Worm (Caenorhabditis elegans) whole organism, L1 larva: Measurements from ENCODE around the gene C47A10.12.

Experiments
- efl-1 ChIP-seq, 4 experiments: fragments of 150-350 bp; optimal IDR thresholded peaks in 3 of 4; peaks in 1 of 4; 1 replicate in 1 of 4; 2 replicates in 3 of 4; lab custom pipeline; 2014; ENCODE audit warnings: missing biosample characterization in 2 of 4, missing genetic modification characterization in 2 of 4, missing genetic modification reagents in 2 of 4
- ets-5 ChIP-seq: fragments of 200-800 bp; sonication (Bioruptor generic); IDR thresholded peaks from 2 replicates; pipeline ENCODE4 v1.3.6; 2022; ENCODE audit warnings: missing genetic modification characterization, missing compliant biosample characterization
- fkh-10 ChIP-seq: sonication (generic microtip); optimal IDR thresholded peaks from 2 replicates; lab custom pipeline; 2017; ENCODE audit warnings: missing biosample characterization, missing genetic modification reagents, missing genetic modification characterization
- lin-13 ChIP-seq: fragments of 150-350 bp; optimal IDR thresholded peaks from 2 replicates; lab custom pipeline; 2014; ENCODE audit warnings: missing biosample characterization, missing genetic modification reagents, missing genetic modification characterization
- nhr-237 ChIP-seq: fragments of 150-350 bp; optimal IDR thresholded peaks from 2 replicates; lab custom pipeline; 2014; ENCODE audit warnings: missing biosample characterization, missing genetic modification characterization
- nhr-47 ChIP-seq: sonication (generic microtip); optimal IDR thresholded peaks from 2 replicates; lab custom pipeline; 2016; ENCODE audit warnings: mild to moderate bottlenecking, missing genetic modification characterization, moderate library complexity, missing compliant biosample characterization
- skn-1 ChIP-seq: fragments of 150-350 bp; optimal IDR thresholded peaks from 2 replicates; lab custom pipeline; 2014; ENCODE audit warnings: missing biosample characterization, missing genetic modification characterization
- sox-4 ChIP-seq: sonication (generic microtip); optimal IDR thresholded peaks from 2 replicates; lab custom pipeline; 2016; ENCODE audit warnings: missing genetic modification characterization, missing compliant biosample characterization
- swsn-7 ChIP-seq: sonication (generic microtip); optimal IDR thresholded peaks from 2 replicates; lab custom pipeline; 2016; ENCODE audit warnings: missing genetic modification characterization, missing compliant biosample characterization
- tlp-1 ChIP-seq: fragments of 150-350 bp; optimal IDR thresholded peaks from 2 replicates; lab custom pipeline; 2014; ENCODE audit warnings: missing biosample characterization, missing genetic modification characterization

DNA sequence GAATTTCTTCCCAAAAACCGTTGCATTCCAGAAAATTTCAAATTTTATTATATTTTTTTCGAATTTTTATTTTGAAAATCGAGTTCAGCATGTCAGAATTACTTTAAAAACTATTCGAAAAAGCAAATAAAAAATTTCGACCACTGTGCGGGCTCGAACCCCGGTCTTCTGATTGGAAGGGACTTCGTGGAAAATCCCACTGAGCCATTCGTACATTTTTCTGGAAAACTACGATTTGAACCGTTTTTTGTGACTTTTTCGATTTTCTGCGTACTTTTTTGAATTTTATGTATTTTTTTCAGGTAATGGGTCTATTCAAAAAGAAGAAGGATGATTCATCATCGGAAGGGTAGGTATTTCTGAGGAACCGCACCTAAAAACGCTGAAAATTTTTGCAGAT, 22.1 kb upstream of the C47A10.12 start, which contains the start of gene pgp-9:
- TF ChIP-seq skn-1 (no peak), lin-13 (GFP tag; lab: Kevin White, UChicago) (no peak), ets-5 (GFP tag; lab: Robert Waterston, UW) (no peak), efl-1 (optimal IDR thresholded peaks at IDR 0.05; lab: Kevin White, UChicago) (no peak), efl-1 (GFP tag; optimal IDR thresholded peaks at IDR 0.05 in 1 of 2; lab: Kevin White, UChicago) (no peak), nhr-237 (no peak), tlp-1 (tag; lab: Kevin White, UChicago) (no peak), sox-4 (tag; lab: Kevin White, UChicago) (no peak), fkh-10 (GFP tag; lab: Kevin White, UChicago) (no peak), swsn-7 (tag; lab: Kevin White, UChicago) (no peak), nhr-47 (tag; lab: Kevin White, UChicago) (no peak)
